Worm (Caenorhabditis elegans) whole organism, L4/young adult: Measurements from ENCODE around the gene C03H5.5.

Source experiments
- W03F9.2 ChIP-seq: fragments of 150-350 bp; optimal IDR thresholded peaks from 2 replicates; lab custom pipeline; 2014; ENCODE audit warnings: missing biosample characterization, missing genetic modification characterization
- dao-5 ChIP-seq: sonication (generic microtip); optimal IDR thresholded peaks from 2 replicates; lab custom pipeline; 2016; ENCODE audit warnings: missing genotype, missing genetic modification characterization, moderate library complexity, missing compliant biosample characterization
- him-1 ChIP-seq: sonication (generic microtip); optimal IDR thresholded peaks from 2 replicates; lab custom pipeline; 2016; ENCODE audit warnings: missing genotype, missing genetic modification reagents, missing genetic modification characterization, missing compliant biosample characterization

C03H5.5 gene

DNA sequence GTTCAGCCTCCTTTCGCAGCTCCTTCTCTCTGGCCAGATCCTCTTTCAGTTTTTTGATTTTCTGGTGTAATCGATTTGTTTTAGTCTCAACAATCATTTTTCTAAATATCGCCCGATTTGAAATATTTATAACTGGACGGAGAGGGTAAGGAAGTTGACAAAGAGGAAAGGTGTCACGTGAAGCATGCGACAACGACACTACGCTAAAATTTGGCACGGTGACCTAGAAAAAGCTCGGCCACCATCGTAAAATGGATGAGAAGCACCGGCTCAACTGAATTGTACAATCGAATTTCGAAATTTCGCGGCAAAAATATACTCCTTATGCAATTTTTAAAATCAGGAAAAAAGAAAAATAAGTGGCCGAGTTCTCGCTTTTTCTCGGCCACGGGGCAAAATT is at the start of gene C03H5.5:
TSS of gene C03H5.5 (minus strand) at position 101 of the 400 bp plus-strand sequence.
- TF ChIP-seq him-1 (no peak), dao-5 (tag; lab: Kevin White, UChicago) (no peak), W03F9.2 (no peak)

DNA sequence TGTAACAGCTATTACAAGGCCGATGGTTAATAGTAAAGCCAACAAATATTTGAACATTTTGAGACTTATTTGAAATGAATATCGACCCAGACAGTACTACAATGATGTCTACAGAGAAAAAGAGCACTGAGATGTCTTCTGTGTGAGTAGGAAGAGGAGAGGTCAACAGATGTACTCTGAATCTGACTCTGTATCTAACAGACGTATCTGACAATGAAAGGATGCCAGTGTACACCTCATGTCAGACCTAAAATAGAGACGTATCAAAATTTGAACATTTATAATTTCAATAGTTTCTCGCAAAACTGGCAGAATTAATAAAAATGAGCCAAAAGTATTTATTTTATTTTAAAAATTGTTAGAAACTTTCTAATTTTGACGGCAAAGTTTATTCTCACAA is 37.9 kb upstream of the C03H5.5 start, which contains the start of gene C24H12.8:
TSS of gene C24H12.8 (minus strand) at position 101 of the 400 bp plus-strand sequence.
- TF ChIP-seq dao-5 (tag; lab: Kevin White, UChicago), result no peak

DNA sequence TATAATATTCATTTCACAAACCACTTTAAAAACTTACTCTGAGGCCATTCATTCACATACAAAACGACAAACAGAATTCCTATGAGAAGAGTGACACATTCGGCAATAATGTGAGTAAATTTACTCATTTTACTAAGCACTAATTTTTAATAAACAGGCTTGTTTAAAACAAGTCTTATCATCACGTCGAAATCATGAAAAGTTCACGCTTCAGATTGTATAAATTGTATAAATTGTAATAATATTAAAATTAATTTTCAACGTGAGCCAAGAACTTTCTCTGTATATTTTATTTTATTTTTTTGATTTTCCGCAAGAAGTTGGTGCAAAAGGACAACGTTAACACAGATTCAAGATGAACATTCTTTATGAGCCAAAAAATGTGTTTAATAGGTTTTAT is 33.6 kb upstream of the C03H5.5 start, which contains the start of gene C24H12.6:
TSS of gene C24H12.6 (minus strand) at position 101 of the 400 bp plus-strand sequence.
- TF ChIP-seq dao-5 (tag; lab: Kevin White, UChicago) (no peak), him-1 (no peak), W03F9.2 (no peak)

DNA sequence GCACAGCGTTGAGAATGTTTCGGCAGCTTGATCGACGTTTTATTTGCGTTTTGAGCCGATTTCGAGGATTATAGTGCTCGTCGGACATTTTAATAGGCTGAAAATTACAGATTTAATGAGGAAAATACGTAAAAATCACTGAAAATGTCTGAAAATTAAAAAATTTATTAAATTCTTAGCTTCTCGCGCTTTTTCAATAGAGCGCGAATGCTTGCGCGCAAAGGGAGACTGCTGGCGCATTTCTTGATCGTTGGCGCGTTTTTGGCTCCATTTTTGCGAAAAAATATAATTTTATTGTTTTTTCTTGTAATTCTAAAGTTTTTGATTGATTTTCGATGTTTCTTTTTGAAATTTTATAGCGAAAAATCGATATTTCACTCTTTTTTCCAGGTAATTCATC is 25.7 kb upstream of the C03H5.5 start, which contains the start of the genes dnsn-1 and C24H12.4:
TSS of gene dnsn-1 (minus strand) at position 101 of the 400 bp plus-strand sequence.
TSS of gene C24H12.4 (plus strand) at position 391 of the 400 bp plus-strand sequence.
- TF ChIP-seq him-1, result peak; percentile 62
- no peak for TF ChIP-seq dao-5 (tag; lab: Kevin White, UChicago)
- peak; percentile 92 for TF ChIP-seq W03F9.2

DNA sequence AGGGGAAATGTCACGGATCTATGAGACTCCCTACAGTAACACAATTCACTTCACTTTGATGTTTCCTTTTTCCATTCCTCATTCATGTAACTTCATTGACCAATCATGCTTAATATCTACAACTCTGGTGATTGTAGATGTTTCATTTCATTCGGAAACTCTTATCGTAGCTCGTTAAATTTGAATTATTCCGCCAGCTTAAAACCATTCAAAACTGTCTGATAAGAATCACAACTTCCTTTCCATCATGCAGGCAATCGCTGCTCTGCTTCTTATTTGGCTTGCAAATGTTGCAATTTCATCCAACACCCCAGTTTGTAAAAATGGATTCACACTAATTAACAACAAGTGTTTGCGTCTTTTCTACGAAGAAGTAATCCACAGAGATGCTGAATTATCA is 17.3 kb upstream of the C03H5.5 start, which contains the start of gene clec-10:
TSS of gene clec-10 (plus strand) at position 244 of the 400 bp plus-strand sequence.
- no peak for TF ChIP-seq W03F9.2
- TF ChIP-seq dao-5 (tag; lab: Kevin White, UChicago), result no peak
- TF ChIP-seq him-1, result no peak

DNA sequence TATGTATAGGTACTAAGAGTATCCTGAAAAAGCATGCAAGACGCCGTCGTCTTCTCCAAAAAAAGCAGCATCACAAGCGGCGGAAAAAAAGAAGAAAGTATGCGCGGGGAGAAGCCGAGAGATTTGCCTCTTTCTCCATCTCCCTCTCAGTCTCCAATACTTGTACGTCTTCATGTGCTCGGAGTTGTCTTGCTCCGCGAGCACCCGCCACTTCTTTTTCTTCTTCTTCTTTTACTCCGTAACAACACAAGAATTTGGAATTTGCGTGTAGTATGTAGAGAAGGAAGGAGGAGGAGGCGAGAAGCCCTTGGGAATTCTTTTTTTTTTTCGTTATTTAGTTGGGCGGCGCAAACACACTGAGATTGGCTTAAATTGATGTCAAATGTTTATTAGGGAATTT is 16.1 kb upstream of the C03H5.5 start:
- TF ChIP-seq him-1 (peak; percentile 27), dao-5 (tag; lab: Kevin White, UChicago) (no peak)

DNA sequence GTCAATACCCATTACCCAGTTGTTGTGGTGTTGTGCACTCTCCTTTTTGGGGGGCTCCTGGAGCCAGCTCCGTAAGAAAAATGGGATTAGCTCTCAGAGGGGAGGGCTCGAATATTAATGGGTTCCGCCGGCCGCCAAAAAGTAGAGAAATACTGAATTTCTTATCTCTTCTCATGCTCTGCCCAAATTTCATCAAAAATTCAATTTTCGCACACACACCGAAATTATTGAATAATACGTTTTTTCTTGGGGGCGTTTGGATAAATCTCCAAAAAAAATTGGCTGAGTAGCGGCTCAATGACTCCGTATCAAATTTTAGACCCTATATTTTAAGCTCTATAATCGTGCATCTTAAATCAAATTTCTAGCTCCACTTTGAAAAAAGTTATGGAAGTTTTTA is 15.0 kb upstream of the C03H5.5 start:
- TF ChIP-seq dao-5 (tag; lab: Kevin White, UChicago), result no peak
- no peak for TF ChIP-seq him-1
- no peak for TF ChIP-seq W03F9.2

DNA sequence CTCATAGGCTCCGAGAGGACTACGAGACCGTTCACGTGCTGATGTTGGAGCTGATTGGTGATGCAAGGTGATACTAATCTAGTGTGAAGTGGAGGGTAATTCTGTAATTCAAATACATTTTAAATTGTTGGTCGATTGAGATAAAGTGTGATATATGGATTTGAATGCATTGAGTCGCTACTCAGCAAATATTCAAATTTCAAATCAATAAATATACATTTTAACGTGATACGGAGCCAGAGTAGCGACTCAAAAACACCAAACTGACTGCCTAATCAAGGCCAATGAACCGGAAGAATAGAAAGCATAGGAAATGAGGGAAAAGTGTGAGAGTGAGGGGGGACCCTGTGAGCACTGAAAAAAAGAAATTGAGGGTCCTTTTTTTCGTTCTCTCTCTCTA is 14.2 kb upstream of the C03H5.5 start, which contains the start of gene C03H5.6:
TSS of gene C03H5.6 (minus strand) at position 101 of the 400 bp plus-strand sequence.
- no peak for TF ChIP-seq W03F9.2
- TF ChIP-seq him-1, result no peak
- no peak for TF ChIP-seq dao-5 (tag; lab: Kevin White, UChicago)

DNA sequence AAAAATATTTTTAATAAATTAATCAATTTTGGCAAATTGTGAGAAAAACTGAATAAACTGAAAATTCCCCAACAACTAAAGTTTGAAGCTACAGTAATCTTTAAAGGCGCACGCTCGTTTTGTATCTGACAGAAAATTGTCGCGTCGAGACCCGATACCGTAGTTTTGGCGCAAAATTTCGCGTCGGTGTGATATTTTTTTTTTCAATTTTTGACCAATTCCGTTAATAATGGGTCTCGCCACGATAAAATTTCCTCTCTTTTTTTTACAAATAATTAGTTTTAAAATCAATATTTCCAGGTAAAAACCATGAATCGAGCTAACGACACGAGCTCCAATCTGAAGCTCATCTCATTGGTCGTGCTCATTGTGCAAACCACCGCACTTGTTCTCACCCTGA is 3.4 kb upstream of the C03H5.5 start, which contains the start of gene nstp-4:
TSS of gene nstp-4 (plus strand) at position 301 of the 400 bp plus-strand sequence.
- TF ChIP-seq him-1 (no peak), dao-5 (tag; lab: Kevin White, UChicago) (no peak), W03F9.2 (no peak)

DNA sequence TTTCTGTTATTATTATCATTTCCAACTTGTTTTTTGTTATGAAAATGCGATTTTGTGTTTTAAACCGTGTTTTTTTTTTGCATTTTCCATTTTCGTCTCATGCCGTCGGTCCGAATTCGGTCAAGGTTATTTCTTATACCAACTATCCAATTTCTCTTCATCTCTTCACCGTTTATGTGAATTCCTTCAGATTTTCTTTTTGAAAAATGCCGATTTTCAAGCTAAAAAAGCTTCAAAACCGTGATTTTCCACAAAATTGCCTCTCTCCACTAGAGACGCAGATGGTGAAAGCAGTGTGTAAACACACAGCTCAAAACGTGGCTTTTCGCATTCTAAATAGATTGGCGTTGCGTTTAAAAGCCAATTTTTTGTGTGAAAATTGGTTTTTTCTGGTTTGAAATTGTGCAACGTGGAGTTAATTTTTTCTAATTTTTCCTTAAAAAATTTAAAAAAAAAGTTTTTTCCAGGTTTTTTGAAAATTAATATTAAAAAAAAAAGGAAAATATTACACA is 2.7 kb upstream of the C03H5.5 start:
- no peak for TF ChIP-seq W03F9.2
- TF ChIP-seq him-1, result no peak
- TF ChIP-seq dao-5 (tag; lab: Kevin White, UChicago), result no peak

DNA sequence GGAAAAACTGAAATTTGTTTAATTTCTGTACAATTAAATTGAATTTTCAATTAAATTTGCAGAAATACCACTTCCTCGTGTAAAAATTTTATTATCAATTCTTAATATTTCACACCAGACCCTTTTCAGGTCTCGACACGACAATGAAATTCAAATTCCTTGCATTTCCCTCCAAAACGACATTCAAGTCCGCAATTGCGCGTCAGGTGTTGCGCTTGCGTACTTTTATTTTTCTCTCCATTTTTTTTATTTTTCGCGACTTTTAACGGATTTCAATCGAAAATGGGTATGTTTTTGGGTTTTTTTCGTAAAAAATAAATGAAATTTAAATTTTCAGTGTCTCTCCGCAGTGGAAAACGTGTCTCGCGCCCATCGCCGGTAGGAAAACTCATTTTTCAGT is 799 bp upstream of the C03H5.5 start, which contains the start of gene C03H5.3:
TSS of gene C03H5.3 (plus strand) at position 132 of the 400 bp plus-strand sequence.
- no peak for TF ChIP-seq dao-5 (tag; lab: Kevin White, UChicago)
- TF ChIP-seq W03F9.2, result no peak
- TF ChIP-seq him-1, result no peak

DNA sequence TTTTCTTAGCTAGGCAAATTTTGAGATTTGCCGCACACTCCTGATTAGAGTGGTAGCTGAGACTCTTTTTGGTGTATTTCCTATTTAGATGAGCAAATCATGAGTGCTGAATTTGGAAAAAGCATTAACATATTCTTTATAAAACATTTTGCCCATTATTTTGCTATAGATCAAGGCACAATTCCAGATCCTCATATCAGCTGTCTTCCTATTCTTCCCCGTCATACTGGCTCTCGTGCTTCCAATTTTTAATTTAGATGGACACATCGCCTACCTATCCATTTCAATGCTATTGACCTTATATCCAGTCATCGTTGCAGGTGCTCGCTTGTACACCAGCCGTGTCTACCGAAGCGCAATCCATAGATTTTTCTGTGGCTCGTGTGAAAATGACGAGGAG is 5.2 kb downstream of the C03H5.5 start, which contains the start of gene C03H5.7:
TSS of gene C03H5.7 (plus strand) at position 301 of the 400 bp plus-strand sequence.
- TF ChIP-seq him-1 (no peak), dao-5 (tag; lab: Kevin White, UChicago) (no peak), W03F9.2 (no peak)

DNA sequence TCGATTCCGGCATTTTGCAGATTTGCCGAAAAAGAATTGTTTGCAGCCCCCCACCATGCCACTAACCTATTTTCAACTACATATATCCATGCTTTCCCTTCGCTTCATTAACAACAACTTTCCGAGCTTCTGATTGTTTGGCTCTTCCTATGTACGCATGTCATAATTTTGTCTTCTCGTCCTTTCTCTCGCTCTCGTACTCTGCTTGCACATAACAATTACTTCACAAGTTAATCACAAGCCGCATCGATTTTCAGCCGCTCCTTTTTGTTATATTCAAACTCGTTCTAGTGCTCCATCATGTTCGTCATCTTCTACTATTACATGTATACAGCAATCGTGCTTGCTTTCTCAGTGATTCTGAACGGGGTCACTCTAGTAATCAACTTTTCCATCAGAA is 6.8 kb downstream of the C03H5.5 start, which contains the start of gene C03H5.9:
TSS of gene C03H5.9 (plus strand) at position 301 of the 400 bp plus-strand sequence.
- TF ChIP-seq him-1 (no peak), W03F9.2 (no peak), dao-5 (tag; lab: Kevin White, UChicago) (no peak)

DNA sequence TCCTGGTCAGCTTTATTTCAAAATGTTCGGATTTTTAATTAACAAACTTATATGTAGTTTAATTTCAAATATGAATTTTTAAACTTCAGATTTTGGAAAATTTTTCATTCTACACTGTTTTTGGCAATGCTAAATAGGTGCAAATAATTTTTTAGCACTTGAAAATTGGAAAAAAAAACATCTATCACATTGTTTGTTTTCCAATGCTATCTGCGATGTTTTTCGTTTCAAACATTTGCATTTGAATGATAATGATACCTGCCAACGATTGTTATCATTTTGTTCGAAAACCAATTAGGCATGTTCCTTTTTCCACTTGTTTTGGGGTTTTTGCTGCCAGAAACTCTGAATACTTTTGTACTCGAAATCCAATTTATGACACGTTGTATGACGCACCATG is 10.2 kb downstream of the C03H5.5 start, which contains the start of gene C03H5.4:
TSS of gene C03H5.4 (plus strand) at position 301 of the 400 bp plus-strand sequence.
- TF ChIP-seq him-1 (no peak), W03F9.2 (no peak), dao-5 (tag; lab: Kevin White, UChicago) (no peak)

DNA sequence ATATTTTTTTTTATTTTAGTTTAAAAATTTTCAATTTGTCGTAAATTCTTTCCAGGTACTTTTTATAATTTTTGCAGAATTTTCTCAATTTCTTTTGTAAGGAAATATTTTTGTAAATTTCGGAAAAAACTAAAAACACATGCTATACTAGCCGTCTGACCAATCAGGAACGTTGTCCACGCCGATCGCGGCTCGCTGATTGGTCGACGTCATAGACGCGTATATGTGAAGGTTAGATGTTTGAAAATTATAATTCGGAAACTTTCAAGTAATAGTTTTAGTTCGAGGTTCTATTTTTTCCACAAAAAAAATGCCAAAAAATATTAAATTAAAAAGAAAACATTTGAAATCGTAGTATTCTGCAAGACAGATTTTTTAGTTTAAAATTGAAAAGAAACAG is 12.9 kb downstream of the C03H5.5 start:
- TF ChIP-seq dao-5 (tag; lab: Kevin White, UChicago) (no peak), W03F9.2 (no peak), him-1 (no peak)
